Fruit fly (Drosophila melanogaster): Measurements from ENCODE around the gene fzy.

- TF ChIP-seq CG8478 (optimal IDR thresholded peaks at IDR 0.05) (no peak), CTCF (optimal IDR thresholded peaks at IDR 0.05) (no peak)
Measured at dm6 chr2L:16351805-16352584, 41.2 kb downstream of the fzy start.

Measured in S2 (cell line).